Worm (Caenorhabditis elegans): ENCODE data around the gene R07C12.3.
A peak's percentile ranks its signal among the peaks of the same experiment; 100 is the strongest.

The R07C12.3 gene

ce11 chrIV:4112387-4112786, 32.5 kb upstream of the R07C12.3 start, which contains the start of gene F49F1.14:
TSS of gene F49F1.14 (minus strand) at chrIV:4112487.
- TF ChIP-seq Y56A3A.18 (GFP tag; IDR thresholded peaks at IDR 0.05) = no peak
- no peak for TF ChIP-seq attf-3 (GFP tag; conservative IDR thresholded peaks at IDR 0.05)
- no peak for TF ChIP-seq F55B11.4 (tag; optimal IDR thresholded peaks at IDR 0.05; ENCODE audit: borderline replicate concordance, insufficient read depth)
- no peak for TF ChIP-seq egrh-3 (GFP tag; IDR thresholded peaks at IDR 0.05)
- TF ChIP-seq madf-6 (GFP tag; IDR thresholded peaks at IDR 0.05) = no peak
- no peak for TF ChIP-seq rcor-1 (GFP tag; IDR thresholded peaks at IDR 0.05)
- no peak for TF ChIP-seq cebp-1 (GFP tag; IDR thresholded peaks at IDR 0.05)
- no peak for TF ChIP-seq cebp-1 (tag; optimal IDR thresholded peaks at IDR 0.05)
- no peak for TF ChIP-seq mcd-1 (GFP tag; IDR thresholded peaks at IDR 0.05)
- TF ChIP-seq lag-1 (GFP tag; IDR thresholded peaks at IDR 0.05) = no peak
- no peak for TF ChIP-seq D2030.7 (GFP tag; IDR thresholded peaks at IDR 0.05)
- no peak for TF ChIP-seq gei-17 (GFP tag; optimal IDR thresholded peaks at IDR 0.05)
- no peak for TF ChIP-seq ceh-91 (GFP tag; IDR thresholded peaks at IDR 0.05)
- TF ChIP-seq akir-1 (GFP tag; optimal IDR thresholded peaks at IDR 0.05) = no peak
- TF ChIP-seq tlf-1 (GFP tag; optimal IDR thresholded peaks at IDR 0.05) = no peak
- no peak for TF ChIP-seq F37B4.10 (GFP tag; IDR thresholded peaks at IDR 0.05)
- no peak for TF ChIP-seq ceh-27 (GFP tag; optimal IDR thresholded peaks at IDR 0.05)
- no peak for TF ChIP-seq chd-7 (tag; optimal IDR thresholded peaks at IDR 0.05)
- TF ChIP-seq ztf-28 (GFP tag; IDR thresholded peaks at IDR 0.05) = no peak
- TF ChIP-seq K12H6.12 (tag; optimal IDR thresholded peaks at IDR 0.05) = no peak
- no peak for TF ChIP-seq C06A6.2 (GFP tag; conservative IDR thresholded peaks at IDR 0.05)

- TF ChIP-seq rpc-1 (optimal IDR thresholded peaks at IDR 0.05) = no peak
- no peak for TF ChIP-seq rpc-1 (tag; optimal IDR thresholded peaks at IDR 0.05)
- TF ChIP-seq cebp-1 (GFP tag; IDR thresholded peaks at IDR 0.05) = no peak
- no peak for TF ChIP-seq cebp-1 (tag; optimal IDR thresholded peaks at IDR 0.05)
- TF ChIP-seq sdz-38 (tag; optimal IDR thresholded peaks at IDR 0.05) = no peak
- TF ChIP-seq mcd-1 (GFP tag; IDR thresholded peaks at IDR 0.05) = no peak
Measured at ce11 chrIV:4114526-4114925, 30.4 kb upstream of the R07C12.3 start, which contains the start of gene F49F1.15. TSS of gene F49F1.15 (minus strand) at chrIV:4114626.

ce11 chrIV:4115634-4116033, 29.2 kb upstream of the R07C12.3 start, which contains the start of the genes F49F1.4 and F49F1.2:
TSS of gene F49F1.4 (minus strand) at chrIV:4115734.
TSS of gene F49F1.2 (plus strand) at chrIV:4115943.
- TF ChIP-seq gei-17 (GFP tag; optimal IDR thresholded peaks at IDR 0.05) = no peak
- no peak for TF ChIP-seq ceh-58 (GFP tag; IDR thresholded peaks at IDR 0.05)
- TF ChIP-seq madf-3 (GFP tag; IDR thresholded peaks at IDR 0.05) = no peak
- no peak for TF ChIP-seq ets-4 (GFP tag; optimal IDR thresholded peaks at IDR 0.05)
- TF ChIP-seq F55B11.4 (tag; optimal IDR thresholded peaks at IDR 0.05; ENCODE audit: borderline replicate concordance, insufficient read depth) = no peak
- TF ChIP-seq hmg-1.2 (GFP tag; IDR thresholded peaks at IDR 0.05) = no peak
- no peak for TF ChIP-seq sdz-38 (tag; optimal IDR thresholded peaks at IDR 0.05)
- TF ChIP-seq dpl-1 (GFP tag; optimal IDR thresholded peaks at IDR 0.05) = no peak
- TF ChIP-seq Y53G8AR.9 (GFP tag; conservative IDR thresholded peaks at IDR 0.05) = no peak
- no peak for TF ChIP-seq ztf-26 (tag; optimal IDR thresholded peaks at IDR 0.05)
- TF ChIP-seq Y79H2A.3 (GFP tag; conservative IDR thresholded peaks at IDR 0.05) = no peak
- TF ChIP-seq efl-1 (GFP tag; optimal IDR thresholded peaks at IDR 0.05) = no peak
- no peak for TF ChIP-seq F52B5.7 (tag; optimal IDR thresholded peaks at IDR 0.05)
- TF ChIP-seq mcd-1 (GFP tag; IDR thresholded peaks at IDR 0.05) = no peak
- no peak for TF ChIP-seq zim-3 (tag; optimal IDR thresholded peaks at IDR 0.05)

DNA sequence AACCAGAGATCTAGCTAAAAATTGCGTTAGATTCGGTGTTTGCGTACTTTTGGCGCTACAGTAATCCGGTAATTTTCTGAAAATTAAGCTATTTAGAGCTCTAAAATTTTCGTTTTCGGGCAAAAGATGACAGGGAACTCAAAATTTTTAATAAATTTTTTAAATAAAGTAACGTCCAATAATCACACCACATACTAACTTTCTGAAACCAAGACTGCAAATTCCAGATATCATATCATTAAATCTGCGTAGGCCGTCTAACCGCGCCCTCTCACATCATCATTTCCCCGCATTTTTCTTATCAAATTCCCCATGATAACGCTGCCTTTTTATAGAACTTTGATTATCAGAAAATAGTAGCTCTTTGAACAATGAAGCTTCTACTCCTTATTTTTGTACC, 27.5 kb upstream of the R07C12.3 start, which contains the start of gene drd-50:
Gene drd-50 (plus strand): TSS at position 301 of the 400 bp plus-strand sequence.
- TF ChIP-seq aptf-3 (GFP tag; IDR thresholded peaks at IDR 0.05) (no peak), nhr-80 (tag; optimal IDR thresholded peaks at IDR 0.05) (peak; percentile 17), lin-40 (tag; optimal IDR thresholded peaks at IDR 0.05) (no peak)
